Worm (Caenorhabditis elegans) whole organism, L2 larva: Measurements from ENCODE around the gene tig-3.

Experiments
- C34F6.9 ChIP-seq: fragments of 150-350 bp; optimal IDR thresholded peaks from 2 replicates; lab custom pipeline; 2014; ENCODE audit warnings: missing biosample characterization, missing genetic modification characterization
- F13H6.1 ChIP-seq: sonication (generic microtip); optimal IDR thresholded peaks from 2 replicates; lab custom pipeline; 2016; ENCODE audit warnings: missing genetic modification characterization, missing compliant biosample characterization
- R02D3.7 ChIP-seq: fragments of 150-350 bp; optimal IDR thresholded peaks from 2 replicates; lab custom pipeline; 2014; ENCODE audit warnings: missing biosample characterization, missing genetic modification characterization
- Y55F3AM.14 ChIP-seq: fragments of 200-800 bp; sonication (Bioruptor generic); optimal IDR thresholded peaks from 2 replicates; lab custom pipeline; 2018; ENCODE audit warnings: mild to moderate bottlenecking, missing genetic modification characterization, missing compliant biosample characterization
- ZK546.5 ChIP-seq: sonication (generic microtip); optimal IDR thresholded peaks from 2 replicates; lab custom pipeline; 2017; ENCODE audit warnings: missing biosample characterization, missing genetic modification characterization
- alr-1 ChIP-seq: fragments of 150-350 bp; optimal IDR thresholded peaks from 2 replicates; lab custom pipeline; 2014; ENCODE audit warnings: missing biosample characterization, missing genetic modification characterization
- aly-2 ChIP-seq: fragments of 150-350 bp; optimal IDR thresholded peaks from 2 replicates; lab custom pipeline; 2014; ENCODE audit warnings: missing biosample characterization, missing genetic modification characterization
- ama-1 ChIP-seq: fragments of 150-350 bp; optimal IDR thresholded peaks from 2 replicates; lab custom pipeline; 2018; ENCODE audit warnings: inconsistent platforms
- ceh-16 ChIP-seq: fragments of 150-350 bp; optimal IDR thresholded peaks from 2 replicates; lab custom pipeline; 2014; ENCODE audit warnings: missing biosample characterization, missing genetic modification characterization
- crh-2 ChIP-seq: sonication (generic microtip); optimal IDR thresholded peaks from 2 replicates; lab custom pipeline; 2017; ENCODE audit warnings: missing biosample characterization, missing genetic modification characterization
- dmd-4 ChIP-seq: sonication (generic microtip); optimal IDR thresholded peaks from 2 replicates; lab custom pipeline; 2017; ENCODE audit warnings: missing biosample characterization, missing genetic modification characterization
- egl-27 ChIP-seq: sonication (generic microtip); optimal IDR thresholded peaks from 3 replicates; lab custom pipeline; 2017; ENCODE audit warnings: missing biosample characterization, missing genetic modification reagents, missing genetic modification characterization
- elt-3 ChIP-seq: sonication (generic microtip); optimal IDR thresholded peaks from 2 replicates; lab custom pipeline; 2017; ENCODE audit warnings: missing biosample characterization, missing genetic modification characterization
- fos-1 ChIP-seq: fragments of 150-350 bp; optimal IDR thresholded peaks from 2 replicates; lab custom pipeline; 2014; ENCODE audit warnings: missing biosample characterization, missing genetic modification characterization
- gmeb-1 ChIP-seq: fragments of 150-350 bp; optimal IDR thresholded peaks from 2 replicates; lab custom pipeline; 2014; ENCODE audit warnings: missing biosample characterization, missing genetic modification characterization
- lin-11 ChIP-seq: fragments of 150-350 bp; sonication (generic microtip); optimal IDR thresholded peaks from 2 replicates; lab custom pipeline; 2014; ENCODE audit warnings: missing biosample characterization, missing genetic modification characterization, inconsistent platforms, mixed read lengths
- lin-13 ChIP-seq: fragments of 150-350 bp; optimal IDR thresholded peaks from 2 replicates; lab custom pipeline; 2014; ENCODE audit warnings: missing biosample characterization, missing genetic modification reagents, missing genetic modification characterization
- lin-39 ChIP-seq: fragments of 150-350 bp; optimal IDR thresholded peaks from 2 replicates; lab custom pipeline; 2014; ENCODE audit warnings: missing biosample characterization, missing genetic modification reagents, missing genetic modification characterization
- lsy-2 ChIP-seq, 2 experiments: fragments of 150-350 bp in 1 of 2; sonication (generic microtip) in 1 of 2; optimal IDR thresholded peaks; 2 replicates each; lab custom pipeline; 2014 to 2017; ENCODE audit warnings: missing biosample characterization in 2 of 2, missing genetic modification characterization in 2 of 2
- mab-5 ChIP-seq: fragments of 150-350 bp; optimal IDR thresholded peaks from 2 replicates; lab custom pipeline; 2014; ENCODE audit warnings: missing biosample characterization, missing genetic modification characterization
- mbf-1 ChIP-seq: sonication (generic microtip); optimal IDR thresholded peaks from 2 replicates; lab custom pipeline; 2017; ENCODE audit warnings: missing biosample characterization, missing genetic modification characterization
- mdl-1 ChIP-seq, 2 experiments: fragments of 150-350 bp in 1 of 2; sonication (generic microtip) in 1 of 2; optimal IDR thresholded peaks; 2 replicates each; lab custom pipeline; 2017; ENCODE audit warnings: missing biosample characterization in 2 of 2, missing genetic modification characterization in 2 of 2
- nhr-11 ChIP-seq: fragments of 150-350 bp; optimal IDR thresholded peaks from 2 replicates; lab custom pipeline; 2014; ENCODE audit warnings: missing biosample characterization, missing genetic modification characterization
- nhr-12 ChIP-seq: fragments of 150-350 bp; optimal IDR thresholded peaks from 2 replicates; lab custom pipeline; 2014; ENCODE audit warnings: missing biosample characterization, missing genetic modification characterization
- nhr-129 ChIP-seq: fragments of 150-350 bp; optimal IDR thresholded peaks from 2 replicates; lab custom pipeline; 2014; ENCODE audit warnings: missing biosample characterization, missing genetic modification characterization
- nhr-21 ChIP-seq: fragments of 150-350 bp; optimal IDR thresholded peaks from 2 replicates; lab custom pipeline; 2014; ENCODE audit warnings: missing biosample characterization, missing genetic modification characterization
- nhr-23 ChIP-seq: fragments of 150-350 bp; optimal IDR thresholded peaks from 2 replicates; lab custom pipeline; 2014; ENCODE audit warnings: missing biosample characterization, missing genetic modification reagents, missing genetic modification characterization
- nhr-237 ChIP-seq: fragments of 150-350 bp; optimal IDR thresholded peaks from 2 replicates; lab custom pipeline; 2014; ENCODE audit warnings: missing biosample characterization, missing genetic modification characterization
- nhr-25 ChIP-seq: fragments of 150-350 bp; sonication (generic microtip); optimal IDR thresholded peaks from 3 replicates; lab custom pipeline; 2014; ENCODE audit warnings: missing biosample characterization, missing genetic modification characterization
- nhr-77 ChIP-seq: fragments of 150-350 bp; optimal IDR thresholded peaks from 2 replicates; lab custom pipeline; 2014; ENCODE audit warnings: missing biosample characterization, missing genetic modification characterization
- sem-4 ChIP-seq: fragments of 150-350 bp; optimal IDR thresholded peaks from 2 replicates; lab custom pipeline; 2014; ENCODE audit warnings: missing biosample characterization, missing genetic modification reagents, missing genetic modification characterization
- skn-1 ChIP-seq: sonication (generic microtip); optimal IDR thresholded peaks from 2 replicates; lab custom pipeline; 2017; ENCODE audit warnings: missing biosample characterization, missing genetic modification characterization
- sma-3 ChIP-seq: sonication (generic microtip); optimal IDR thresholded peaks from 2 replicates; lab custom pipeline; 2016; ENCODE audit warnings: missing genetic modification reagents, missing genetic modification characterization, missing compliant biosample characterization
- sma-9 ChIP-seq, 2 experiments: fragments of 150-350 bp in 1 of 2; sonication (generic microtip) in 1 of 2; optimal IDR thresholded peaks; 2 replicates each; lab custom pipeline; 2014 to 2016; ENCODE audit warnings: missing genetic modification characterization in 2 of 2, mild to moderate bottlenecking in 1 of 2, missing biosample characterization in 1 of 2, missing compliant biosample characterization in 1 of 2, missing genetic modification reagents in 1 of 2, moderate library complexity in 1 of 2
- snpc-4 ChIP-seq: fragments of 150-350 bp; optimal IDR thresholded peaks from 2 replicates; lab custom pipeline; 2014; ENCODE audit warnings: missing biosample characterization, missing genetic modification characterization
- unc-39 ChIP-seq: fragments of 150-350 bp; optimal IDR thresholded peaks from 2 replicates; lab custom pipeline; 2014; ENCODE audit warnings: missing biosample characterization, missing genetic modification characterization
- unc-55 ChIP-seq: fragments of 150-350 bp; sonication (generic microtip); optimal IDR thresholded peaks from 3 replicates; lab custom pipeline; 2014; ENCODE audit warnings: missing biosample characterization, missing genetic modification reagents, missing genetic modification characterization
- zag-1 ChIP-seq: fragments of 150-350 bp; optimal IDR thresholded peaks from 2 replicates; lab custom pipeline; 2014; ENCODE audit warnings: missing biosample characterization, missing genetic modification characterization
- ztf-11 ChIP-seq: sonication (generic microtip); optimal IDR thresholded peaks from 2 replicates; lab custom pipeline; 2017; ENCODE audit warnings: missing biosample characterization, missing genetic modification characterization
- ztf-4 ChIP-seq: fragments of 150-350 bp; optimal IDR thresholded peaks from 2 replicates; lab custom pipeline; 2014; ENCODE audit warnings: missing biosample characterization, missing genetic modification characterization

tig-3 gene

DNA sequence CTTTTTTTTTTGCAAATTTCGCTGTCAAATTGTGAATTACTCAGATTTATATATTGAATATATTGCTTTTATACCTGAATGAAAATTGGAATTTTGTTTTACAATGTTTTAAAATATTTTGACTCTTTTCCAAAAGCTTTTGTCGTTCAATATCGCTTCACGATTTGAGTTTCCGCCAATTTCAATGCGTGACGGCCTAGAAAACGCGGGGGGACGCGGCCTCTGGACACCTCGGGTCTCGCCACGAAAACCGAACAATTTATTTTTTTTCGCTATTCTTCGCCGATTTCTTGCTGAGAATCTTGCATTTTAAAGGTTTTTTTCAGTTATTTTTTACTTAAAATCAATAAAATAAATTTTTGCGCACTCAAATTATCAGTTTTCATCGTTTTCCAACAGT, 18.9 kb downstream of the tig-3 start, which contains the start of gene Y46E12BL.2:
Gene Y46E12BL.2 (plus strand): TSS at position 243 of the 400 bp plus-strand sequence.
- TF ChIP-seq dmd-4 (no peak), nhr-23 (tag; lab: Kevin White, UChicago) (no peak), nhr-129 (peak; percentile 59), R02D3.7 (tag; lab: Kevin White, UChicago) (no peak), ztf-4 (peak; percentile 13), mdl-1 (tag; optimal IDR thresholded peaks at IDR 0.05; lab: Kevin White, UChicago) (no peak), unc-55 (GFP tag; lab: Kevin White, UChicago) (peak; percentile 82), F13H6.1 (tag; lab: Kevin White, UChicago) (peak; percentile 67), ZK546.5 (peak; percentile 10), lin-13 (GFP tag; lab: Kevin White, UChicago) (peak; percentile 74), aly-2 (no peak), sma-9 (GFP tag; optimal IDR thresholded peaks at IDR 0.05; lab: Kevin White, UChicago) (peak; percentile 80), sma-9 (tag; optimal IDR thresholded peaks at IDR 0.05; lab: Kevin White, UChicago) (no peak), lsy-2 (tag; optimal IDR thresholded peaks at IDR 0.05; lab: Kevin White, UChicago) (peak; percentile 49 to 88), fos-1 (tag; lab: Kevin White, UChicago) (peak; percentile 5), snpc-4 (tag; lab: Kevin White, UChicago) (peak; percentile 41), nhr-11 (tag; lab: Kevin White, UChicago) (no peak), nhr-25 (tag; lab: Kevin White, UChicago) (peak; percentile 65), mab-5 (peak; percentile 66), nhr-12 (tag; lab: Kevin White, UChicago) (no peak), crh-2 (tag; lab: Kevin White, UChicago) (peak; percentile 83), sma-3 (peak; percentile 64), gmeb-1 (tag; lab: Kevin White, UChicago) (peak; percentile 91), lin-11 (tag; lab: Kevin White, UChicago) (peak; percentile 55), C34F6.9 (tag; lab: Kevin White, UChicago) (peak; percentile 79), sem-4 (tag; lab: Kevin White, UChicago) (peak; percentile 40)

- no peak for TF ChIP-seq ceh-16
- no peak for TF ChIP-seq alr-1 (tag; lab: Kevin White, UChicago)
- TF ChIP-seq lsy-2 (tag; optimal IDR thresholded peaks at IDR 0.05; lab: Kevin White, UChicago): no peak
- no peak for TF ChIP-seq nhr-237 (tag; lab: Kevin White, UChicago)
- no peak for TF ChIP-seq egl-27 (tag; lab: Kevin White, UChicago)
- TF ChIP-seq elt-3 (tag; lab: Kevin White, UChicago): no peak
- TF ChIP-seq nhr-23 (tag; lab: Kevin White, UChicago): no peak
- no peak for TF ChIP-seq zag-1 (tag; lab: Kevin White, UChicago)
- no peak for TF ChIP-seq lin-11 (tag; lab: Kevin White, UChicago)
- TF ChIP-seq mab-5: no peak
- TF ChIP-seq lin-39 (tag; lab: Kevin White, UChicago): no peak
- no peak for TF ChIP-seq fos-1 (tag; lab: Kevin White, UChicago)
- no peak for TF ChIP-seq ZK546.5
- TF ChIP-seq Y55F3AM.14: no peak
- TF ChIP-seq skn-1 (tag; lab: Kevin White, UChicago): no peak
- no peak for TF ChIP-seq unc-39 (tag; lab: Kevin White, UChicago)
- TF ChIP-seq ama-1 (lab: Kevin White, UChicago): no peak
- no peak for TF ChIP-seq sma-3
- TF ChIP-seq ztf-4: no peak
- TF ChIP-seq nhr-77 (tag; lab: Kevin White, UChicago): no peak
Measured at ce11 chrII:15229785-15230393, 21.7 kb downstream of the tig-3 start, which contains the start of gene spsb-2. Gene spsb-2 (plus strand): TSS chrII:15230343.

- TF ChIP-seq unc-55 (GFP tag; lab: Kevin White, UChicago) (no peak), nhr-25 (tag; lab: Kevin White, UChicago) (no peak), ama-1 (lab: Kevin White, UChicago) (no peak), crh-2 (tag; lab: Kevin White, UChicago) (no peak), aly-2 (no peak), mbf-1 (tag; lab: Kevin White, UChicago) (no peak), ztf-11 (tag; lab: Kevin White, UChicago) (no peak), F13H6.1 (tag; lab: Kevin White, UChicago) (no peak), nhr-21 (tag; lab: Kevin White, UChicago) (no peak)
- TF ChIP-seq, all 48 proteins: peak for 0
Measured at ce11 chrII:15228005-15228404, 23.6 kb downstream of the tig-3 start.
